Worm (Caenorhabditis elegans) whole organism, late embryonic: ENCODE results near the gene K11E4.1.

ENCODE experiments used
- F13H6.1 ChIP-seq: sonication (generic microtip); optimal IDR thresholded peaks from 2 replicates; lab custom pipeline; 2016; ENCODE audit warnings: missing genetic modification characterization, missing compliant biosample characterization
- T23F11.4 ChIP-seq: fragments of 200-800 bp; sonication (Bioruptor generic); optimal IDR thresholded peaks from 2 replicates; lab custom pipeline; 2018; ENCODE audit warnings: mild to moderate bottlenecking, missing genetic modification characterization, missing compliant biosample characterization
- ceh-24 ChIP-seq: sonication (generic microtip); optimal IDR thresholded peaks from 2 replicates; lab custom pipeline; 2016; ENCODE audit warnings: mild to moderate bottlenecking, missing genetic modification characterization, missing compliant biosample characterization
- ceh-9 ChIP-seq: sonication (generic microtip); optimal IDR thresholded peaks from 2 replicates; lab custom pipeline; 2016; ENCODE audit warnings: mild to moderate bottlenecking, missing genetic modification characterization, inconsistent platforms, missing compliant biosample characterization
- dmd-4 ChIP-seq: sonication (generic microtip); optimal IDR thresholded peaks from 2 replicates; lab custom pipeline; 2016; ENCODE audit warnings: borderline replicate concordance, missing genetic modification characterization, missing compliant biosample characterization
- elt-2 ChIP-seq: sonication (generic microtip); optimal IDR thresholded peaks from 2 replicates; lab custom pipeline; 2016; ENCODE audit warnings: missing genetic modification reagents, missing genetic modification characterization, missing compliant biosample characterization
- fkh-10 ChIP-seq: fragments of 150-350 bp; optimal IDR thresholded peaks from 2 replicates; lab custom pipeline; 2014; ENCODE audit warnings: missing biosample characterization, missing genetic modification reagents, missing genetic modification characterization
- gmeb-2 ChIP-seq: sonication (generic microtip); optimal IDR thresholded peaks from 2 replicates; lab custom pipeline; 2016; ENCODE audit warnings: missing genetic modification characterization, inconsistent platforms, missing compliant biosample characterization
- nhr-11 ChIP-seq: fragments of 150-350 bp; optimal IDR thresholded peaks from 2 replicates; lab custom pipeline; 2014; ENCODE audit warnings: missing biosample characterization, missing genetic modification characterization
- pqm-1 ChIP-seq: sonication (generic microtip); optimal IDR thresholded peaks from 2 replicates; lab custom pipeline; 2016; ENCODE audit warnings: missing genetic modification characterization, missing compliant biosample characterization
- rnt-1 ChIP-seq: sonication (generic microtip); optimal IDR thresholded peaks from 2 replicates; lab custom pipeline; 2016; ENCODE audit warnings: missing genetic modification characterization, missing compliant biosample characterization
- syd-9 ChIP-seq: sonication (generic microtip); optimal IDR thresholded peaks from 2 replicates; lab custom pipeline; 2016; ENCODE audit warnings: mild to moderate bottlenecking, missing genetic modification characterization, moderate library complexity, missing compliant biosample characterization
- unc-86 ChIP-seq: sonication (generic microtip); optimal IDR thresholded peaks from 2 replicates; lab custom pipeline; 2016; ENCODE audit warnings: missing genetic modification characterization, missing compliant biosample characterization

DNA sequence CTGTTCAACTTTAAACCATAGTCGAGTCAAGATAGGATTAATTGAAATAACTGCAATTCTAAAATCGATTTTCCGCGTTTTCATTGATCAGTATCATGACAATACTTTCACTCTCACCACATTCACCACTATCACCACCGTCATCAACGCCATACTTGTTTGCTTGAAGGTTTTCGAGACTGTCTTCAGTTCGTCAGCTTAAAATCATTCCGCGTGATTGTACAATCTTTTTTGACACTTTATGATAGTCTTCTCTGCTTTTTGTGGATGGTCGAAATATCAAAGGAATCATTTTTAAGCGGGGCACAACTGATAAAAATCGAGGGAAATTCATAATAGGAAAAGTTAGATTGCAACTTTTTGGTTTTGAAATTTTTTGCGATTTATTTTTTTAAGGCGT, 32.3 kb downstream of the K11E4.1 start:
- TF ChIP-seq ceh-9 (tag; lab: Kevin White, UChicago) (no peak), elt-2 (no peak), fkh-10 (GFP tag; lab: Kevin White, UChicago) (no peak), F13H6.1 (no peak), pqm-1 (tag; lab: Kevin White, UChicago) (no peak), syd-9 (no peak), unc-86 (no peak), gmeb-2 (tag; lab: Kevin White, UChicago) (no peak), rnt-1 (tag; lab: Kevin White, UChicago) (no peak), dmd-4 (tag; lab: Kevin White, UChicago) (no peak), T23F11.4 (GFP tag; lab: Kevin White, UChicago) (no peak), nhr-11 (tag; lab: Kevin White, UChicago) (no peak), ceh-24 (tag; lab: Kevin White, UChicago) (no peak)
